Fruit fly (Drosophila melanogaster) whole organism, embryonic: Measurements from ENCODE around the gene Dhc62B.

Experiments
- CG11398 ChIP-seq: fragments of 200-800 bp; sonication (Bioruptor generic); optimal IDR thresholded peaks from 2 replicates; lab custom pipeline; 2016; ENCODE audit warnings: missing biosample characterization, missing genetic modification characterization
- CG14860 ChIP-seq: fragments of 200-800 bp; sonication (Bioruptor generic); IDR thresholded peaks from 3 replicates; pipeline ENCODE4 v1.3.6; 2022; ENCODE audit warnings: missing biosample characterization, missing genetic modification characterization; ENCODE audit not compliant: partially characterized antibody
- CG15479 ChIP-seq: fragments of 200-800 bp; sonication (Bioruptor generic); optimal IDR thresholded peaks from 3 replicates; lab custom pipeline; 2019; ENCODE audit warnings: missing biosample characterization, mild to moderate bottlenecking, missing genetic modification characterization, moderate library complexity
- CG2129 ChIP-seq: fragments of 200-800 bp; sonication (Bioruptor generic); IDR thresholded peaks from 2 replicates; pipeline ENCODE4 v1.3.6; 2022; ENCODE audit warnings: missing biosample characterization, missing genetic modification characterization; ENCODE audit not compliant: partially characterized antibody
- CG3065 ChIP-seq: fragments of 200-800 bp; sonication (Bioruptor generic); optimal IDR thresholded peaks from 2 replicates; lab custom pipeline; 2016; ENCODE audit warnings: missing biosample characterization, missing genetic modification characterization
- CG31441 ChIP-seq: fragments of 200-800 bp; sonication (Bioruptor generic); IDR thresholded peaks from 2 replicates; pipeline ENCODE4 v1.3.6; 2022; ENCODE audit warnings: missing biosample characterization, missing genetic modification characterization
- CG33557 ChIP-seq: fragments of 200-800 bp; sonication (Bioruptor generic); optimal IDR thresholded peaks from 2 replicates; lab custom pipeline; 2019; ENCODE audit warnings: missing biosample characterization, mild to moderate bottlenecking, missing genetic modification characterization, moderate library complexity
- CG34376 ChIP-seq: fragments of 200-800 bp; sonication (Bioruptor generic); optimal IDR thresholded peaks from 2 replicates; lab custom pipeline; 2018; ENCODE audit warnings: missing biosample characterization, mild to moderate bottlenecking, missing genetic modification characterization
- CG3838 ChIP-seq: fragments of 200-800 bp; sonication (Bioruptor generic); optimal IDR thresholded peaks from 3 replicates; lab custom pipeline; 2016; ENCODE audit warnings: missing biosample characterization, missing genetic modification characterization
- CG42726 ChIP-seq: fragments of 200-800 bp; sonication (Bioruptor generic); IDR thresholded peaks from 2 replicates; pipeline ENCODE4 v1.3.6; 2022; ENCODE audit warnings: missing biosample characterization, missing genetic modification characterization; ENCODE audit not compliant: partially characterized antibody
- CG4707 ChIP-seq: fragments of 200-800 bp; sonication (Bioruptor generic); optimal IDR thresholded peaks from 2 replicates; lab custom pipeline; 2018; ENCODE audit warnings: missing biosample characterization, mild to moderate bottlenecking, missing genetic modification characterization, moderate library complexity
- CG8388 ChIP-seq: fragments of 200-800 bp; sonication (Bioruptor generic); optimal IDR thresholded peaks from 2 replicates; lab custom pipeline; 2019; ENCODE audit warnings: missing biosample characterization, mild to moderate bottlenecking, missing genetic modification characterization, moderate library complexity
- Dip2 ChIP-seq: fragments of 200-800 bp; sonication (Bioruptor generic); IDR thresholded peaks from 2 replicates; pipeline ENCODE4 v1.3.6; 2022; ENCODE audit warnings: missing biosample characterization, missing genetic modification characterization
- Dll ChIP-seq: fragments of 200-800 bp; sonication (Bioruptor generic); IDR thresholded peaks from 4 replicates; pipeline ENCODE4 v1.3.6; 2022; ENCODE audit warnings: missing biosample characterization, missing genetic modification characterization; ENCODE audit not compliant: partially characterized antibody
- Fer3 ChIP-seq: fragments of 200-800 bp; sonication (Bioruptor generic); optimal IDR thresholded peaks from 2 replicates; lab custom pipeline; 2018; ENCODE audit warnings: missing biosample characterization, mild to moderate bottlenecking, missing genetic modification characterization, moderate library complexity
- Gsc ChIP-seq: fragments of 200-800 bp; sonication (Bioruptor generic); IDR thresholded peaks from 2 replicates; pipeline ENCODE4 v1.3.6; 2022; ENCODE audit warnings: missing biosample characterization, missing genetic modification characterization
- HHEX ChIP-seq: fragments of 200-800 bp; sonication (Bioruptor generic); optimal IDR thresholded peaks from 3 replicates; lab custom pipeline; 2017; ENCODE audit warnings: missing biosample characterization, mild to moderate bottlenecking, missing genetic modification characterization, missing genetic modification reagents
- HmgZ ChIP-seq: fragments of 200-800 bp; sonication (Bioruptor generic); optimal IDR thresholded peaks from 2 replicates; lab custom pipeline; 2018; ENCODE audit warnings: missing biosample characterization, mild to moderate bottlenecking, missing genetic modification characterization
- Hr3 ChIP-seq: fragments of 200-800 bp; sonication (Bioruptor generic); optimal IDR thresholded peaks from 3 replicates; lab custom pipeline; 2016; ENCODE audit warnings: missing biosample characterization, missing genetic modification characterization
- Lhr ChIP-seq: fragments of 200-800 bp; sonication (Bioruptor generic); optimal IDR thresholded peaks from 3 replicates; lab custom pipeline; 2017; ENCODE audit warnings: mild to moderate bottlenecking, missing biosample characterization, missing genetic modification reagents, missing genetic modification characterization
- Lpt ChIP-seq: fragments of >200 bp; optimal IDR thresholded peaks from 2 replicates; lab custom pipeline; 2018; ENCODE audit warnings: missing biosample characterization, missing genetic modification characterization
- Med ChIP-seq: fragments of 200-800 bp; sonication (Bioruptor generic); peaks from one replicate; lab custom pipeline; 2016; ENCODE audit warnings: missing biosample characterization, missing genetic modification characterization, mild to moderate bottlenecking, inconsistent platforms, moderate library complexity
- Oaz ChIP-seq: fragments of 200-800 bp; sonication (Bioruptor generic); IDR thresholded peaks from 2 replicates; pipeline ENCODE4 v1.3.6; 2022; ENCODE audit warnings: missing biosample characterization, missing genetic modification characterization
- Rfx ChIP-seq: fragments of 200-800 bp; sonication (Bioruptor generic); IDR thresholded peaks from 2 replicates; pipeline ENCODE4 v1.3.6; 2022; ENCODE audit warnings: missing biosample characterization, missing genetic modification characterization
- Side ChIP-seq: fragments of 200-800 bp; sonication (Bioruptor generic); optimal IDR thresholded peaks from 2 replicates; lab custom pipeline; 2016; ENCODE audit warnings: missing biosample characterization, missing genetic modification characterization
- al ChIP-seq: fragments of 200-800 bp; sonication (Bioruptor generic); IDR thresholded peaks from 2 replicates; pipeline ENCODE4 v1.3.6; 2022; ENCODE audit warnings: missing biosample characterization, missing genetic modification characterization
- chm ChIP-seq: fragments of 200-800 bp; sonication (Bioruptor generic); IDR thresholded peaks from 2 replicates; pipeline ENCODE4 v1.3.6; 2022; ENCODE audit warnings: missing biosample characterization, missing genetic modification characterization
- grau ChIP-seq: fragments of 200-800 bp; optimal IDR thresholded peaks from 3 replicates; lab custom pipeline; 2019; ENCODE audit warnings: missing biosample characterization, mild to moderate bottlenecking, missing genetic modification characterization, moderate library complexity
- gsb-n ChIP-seq: fragments of 200-800 bp; sonication (Bioruptor generic); optimal IDR thresholded peaks from 3 replicates; lab custom pipeline; 2018; ENCODE audit warnings: missing biosample characterization, mild to moderate bottlenecking, missing genetic modification characterization
- kni ChIP-seq: fragments of 200-800 bp; sonication (Bioruptor generic); optimal IDR thresholded peaks from 3 replicates; lab custom pipeline; 2017; ENCODE audit warnings: mild to moderate bottlenecking, missing biosample characterization, missing genetic modification reagents, missing genetic modification characterization
- lov ChIP-seq, 2 experiments: fragments of 200-800 bp in 1 of 2; fragments of >200 bp in 1 of 2; sonication (Bioruptor generic) in 1 of 2; IDR thresholded peaks in 1 of 2; optimal IDR thresholded peaks in 1 of 2; 2 replicates in 1 of 2; 3 replicates in 1 of 2; pipeline versions ENCODE4 v1.3.6 to Lab custom; 2017 to 2022; ENCODE audit warnings: missing biosample characterization in 1 of 2, missing genetic modification characterization in 1 of 2
- onecut ChIP-seq: fragments of 200-800 bp; sonication (Bioruptor generic); IDR thresholded peaks from 2 replicates; pipeline ENCODE4 v1.3.6; 2022; ENCODE audit warnings: missing biosample characterization, missing genetic modification characterization
- pb ChIP-seq: fragments of 200-800 bp; sonication (Bioruptor generic); optimal IDR thresholded peaks from 3 replicates; lab custom pipeline; 2016; ENCODE audit warnings: missing biosample characterization, missing genetic modification characterization
- slp2 ChIP-seq: fragments of 200-800 bp; sonication (Bioruptor generic); optimal IDR thresholded peaks from 2 replicates; lab custom pipeline; 2016; ENCODE audit warnings: missing biosample characterization, missing genetic modification characterization
- toy ChIP-seq: fragments of 200-800 bp; sonication (Bioruptor generic); IDR thresholded peaks from 2 replicates; pipeline ENCODE4 v1.3.6; 2022; ENCODE audit warnings: missing biosample characterization, missing genetic modification characterization
- zen ChIP-seq: fragments of 200-800 bp; sonication (Bioruptor generic); optimal IDR thresholded peaks from 3 replicates; lab custom pipeline; 2018; ENCODE audit warnings: missing biosample characterization, mild to moderate bottlenecking, missing genetic modification characterization, moderate library complexity

Gene Dhc62B

DNA sequence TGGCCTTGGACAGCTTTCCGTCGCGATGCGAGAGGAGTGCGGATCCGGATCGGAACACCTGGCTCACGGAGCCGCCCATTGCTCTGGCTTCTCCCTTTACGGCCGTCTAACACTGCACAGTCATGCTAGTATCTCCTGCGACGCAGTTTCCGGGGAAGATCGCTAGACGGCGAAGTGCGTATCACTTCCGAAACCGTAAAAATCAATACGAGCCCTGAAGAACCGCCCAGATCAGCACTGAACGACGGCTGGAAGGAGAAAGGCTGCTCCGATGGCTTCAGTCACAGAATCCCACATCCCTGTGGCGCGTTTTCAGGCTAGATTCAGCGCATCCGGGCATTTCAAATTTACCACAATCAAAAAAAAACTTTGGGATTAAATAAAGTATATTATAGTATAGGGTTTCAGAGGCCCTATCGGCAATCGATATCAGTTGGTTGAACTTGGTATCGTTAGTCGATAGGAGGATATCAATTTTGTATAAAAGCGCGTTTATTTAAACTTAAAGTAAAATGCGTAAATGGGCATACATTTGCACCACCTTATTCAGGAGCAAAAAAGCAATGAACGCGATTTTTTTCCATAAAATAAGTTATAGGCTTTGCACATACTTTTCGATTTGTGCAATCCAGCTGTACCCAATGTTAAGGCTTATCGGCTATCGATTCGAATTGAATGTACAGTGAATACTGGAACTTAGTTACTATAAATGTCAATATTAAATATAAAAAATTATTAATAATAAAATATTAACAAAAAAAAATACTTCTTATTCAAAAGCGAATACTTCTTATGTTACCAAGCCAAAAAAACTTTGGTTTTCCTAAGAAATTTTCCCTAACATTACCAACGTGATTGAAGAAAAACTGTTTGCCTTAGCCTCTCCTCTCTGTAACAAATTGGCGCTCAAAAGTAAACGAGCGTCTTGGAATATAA is 3.4 kb upstream of the Dhc62B start, which contains the start of the genes CG13933 and PolD2 (continued):
- TF ChIP-seq al (GFP tag; lab: Robert Waterston, UW) (peak; percentile 94), pb (no peak), Lhr (GFP tag; lab: Kevin White, UChicago) (no peak), CG31441 (GFP tag; lab: Robert Waterston, UW) (no peak; the same call in 1 of the 2 replicates), Oaz (GFP tag; lab: Robert Waterston, UW) (peak; percentile 96), Side (GFP tag; lab: Kevin White, UChicago) (peak; percentile 74), onecut (GFP tag; lab: Robert Waterston, UW) (peak; percentile 91), Hr3 (GFP tag; lab: Kevin White, UChicago) (peak; percentile 99), Rfx (GFP tag; lab: Robert Waterston, UW) (peak; percentile 96), CG34376 (no peak), CG4707 (GFP tag; lab: Kevin White, UChicago) (peak; percentile 91), Med (GFP tag; lab: Kevin White, UChicago) (peak; percentile 96), toy (GFP tag; lab: Robert Waterston, UW) (peak; percentile 82), CG3838 (GFP tag; lab: Kevin White, UChicago) (peak; percentile 79), CG11398 (peak; percentile 79), Dll (peak; percentile 80), HmgZ (tag; lab: Kevin White, UChicago) (peak; percentile 96), Dip2 (GFP tag; lab: Robert Waterston, UW) (no peak), chm (GFP tag; lab: Robert Waterston, UW) (peak; percentile 98), Gsc (GFP tag; lab: Robert Waterston, UW) (peak; percentile 91), kni (no peak), slp2 (GFP tag; lab: Kevin White, UChicago) (peak; percentile 81), CG14860 (GFP tag; lab: Robert Waterston, UW) (peak; percentile 91), CG2129 (GFP tag; lab: Robert Waterston, UW) (peak; percentile 25), Fer3 (tag; lab: Kevin White, UChicago) (peak; percentile 89)

- TF ChIP-seq Lpt (GFP tag; lab: Kevin White, UChicago) = no peak
- TF ChIP-seq CG42726 (GFP tag; lab: Robert Waterston, UW) = no peak
- peak; percentile 72 for TF ChIP-seq zen (tag; lab: Kevin White, UChicago)
- no peak for TF ChIP-seq grau (tag; lab: Kevin White, UChicago)
- no peak for TF ChIP-seq gsb-n (tag; lab: Kevin White, UChicago)
- peak; percentile 84 for TF ChIP-seq CG15479 (GFP tag; lab: Kevin White, UChicago)
- TF ChIP-seq CG33557 (GFP tag; lab: Kevin White, UChicago) = no peak
- no peak for TF ChIP-seq HHEX (GFP tag; lab: Kevin White, UChicago)
- TF ChIP-seq CG2129 (GFP tag; lab: Robert Waterston, UW) = no peak
- TF ChIP-seq CG3065 = no peak
- TF ChIP-seq lov (optimal IDR thresholded peaks at IDR 0.05; lab: Kevin White, UChicago) = no peak
- TF ChIP-seq lov (GFP tag; IDR thresholded peaks at IDR 0.05; lab: Robert Waterston, UW) = no peak
- no peak for TF ChIP-seq CG8388 (GFP tag; lab: Kevin White, UChicago)
Observed at dm6 chr3L:1772593-1772992, 1.0 kb upstream of the Dhc62B start.
